Worm (Caenorhabditis elegans) whole organism, late embryonic: ENCODE measurements around the gene T02H6.6.

Source experiments
- ahr-1 ChIP-seq: sonication (generic microtip); optimal IDR thresholded peaks from 2 replicates; lab custom pipeline; 2016; ENCODE audit warnings: missing genetic modification characterization, missing compliant biosample characterization
- ceh-19 ChIP-seq: fragments of 200-800 bp; sonication (Bioruptor generic); optimal IDR thresholded peaks from 2 replicates; lab custom pipeline; 2018; ENCODE audit warnings: mild to moderate bottlenecking, missing genetic modification characterization, missing compliant biosample characterization
- ceh-30 ChIP-seq: fragments of 150-350 bp; optimal IDR thresholded peaks from 2 replicates; lab custom pipeline; 2014; ENCODE audit warnings: missing biosample characterization, missing genetic modification characterization
- ceh-31 ChIP-seq: sonication (generic microtip); optimal IDR thresholded peaks from 2 replicates; lab custom pipeline; 2016; ENCODE audit warnings: missing genetic modification characterization, missing compliant biosample characterization
- ceh-34 ChIP-seq: sonication (generic microtip); optimal IDR thresholded peaks from 2 replicates; lab custom pipeline; 2016; ENCODE audit warnings: mild to moderate bottlenecking, missing genetic modification characterization, missing compliant biosample characterization
- ceh-48 ChIP-seq: sonication (generic microtip); optimal IDR thresholded peaks from 2 replicates; lab custom pipeline; 2016; ENCODE audit warnings: missing genetic modification characterization, inconsistent platforms, missing compliant biosample characterization
- dmd-4 ChIP-seq: sonication (generic microtip); optimal IDR thresholded peaks from 2 replicates; lab custom pipeline; 2016; ENCODE audit warnings: borderline replicate concordance, missing genetic modification characterization, missing compliant biosample characterization
- dve-1 ChIP-seq: sonication (generic microtip); optimal IDR thresholded peaks from 2 replicates; lab custom pipeline; 2017; ENCODE audit warnings: antibody characterized with exemption, mild to moderate bottlenecking, missing genetic modification characterization, missing compliant biosample characterization
- elt-2 ChIP-seq: sonication (generic microtip); optimal IDR thresholded peaks from 2 replicates; lab custom pipeline; 2016; ENCODE audit warnings: missing genetic modification reagents, missing genetic modification characterization, missing compliant biosample characterization
- elt-4 ChIP-seq: sonication (generic microtip); optimal IDR thresholded peaks from 2 replicates; lab custom pipeline; 2016; ENCODE audit warnings: missing genetic modification characterization, missing compliant biosample characterization
- ets-4 ChIP-seq: sonication (generic microtip); optimal IDR thresholded peaks from 2 replicates; lab custom pipeline; 2016; ENCODE audit warnings: missing genetic modification characterization, missing compliant biosample characterization
- eyg-1 ChIP-seq: sonication (generic microtip); optimal IDR thresholded peaks from 2 replicates; lab custom pipeline; 2016; ENCODE audit warnings: missing genotype, missing genetic modification characterization, missing compliant biosample characterization
- fax-1 ChIP-seq: sonication (generic microtip); optimal IDR thresholded peaks from 2 replicates; lab custom pipeline; 2016; ENCODE audit warnings: missing genotype, missing genetic modification characterization, missing compliant biosample characterization
- fkh-6 ChIP-seq: sonication (generic microtip); optimal IDR thresholded peaks from 2 replicates; lab custom pipeline; 2016; ENCODE audit warnings: missing genetic modification characterization, missing compliant biosample characterization
- hlh-13 ChIP-seq: fragments of 200-800 bp; sonication (Bioruptor generic); optimal IDR thresholded peaks from 2 replicates; lab custom pipeline; 2018; ENCODE audit warnings: mild to moderate bottlenecking, missing genetic modification characterization, missing compliant biosample characterization
- hlh-15 ChIP-seq: sonication (generic microtip); optimal IDR thresholded peaks from 2 replicates; lab custom pipeline; 2016; ENCODE audit warnings: missing genetic modification characterization, missing compliant biosample characterization
- hlh-30 ChIP-seq: sonication (generic microtip); optimal IDR thresholded peaks from 2 replicates; lab custom pipeline; 2017; ENCODE audit warnings: antibody characterized with exemption, missing genetic modification characterization, missing compliant biosample characterization; ENCODE audit not compliant: insufficient read depth
- lim-6 ChIP-seq: sonication (generic microtip); optimal IDR thresholded peaks from 2 replicates; lab custom pipeline; 2016; ENCODE audit warnings: missing genetic modification characterization, missing compliant biosample characterization
- madf-2 ChIP-seq: sonication (generic microtip); optimal IDR thresholded peaks from 2 replicates; lab custom pipeline; 2017; ENCODE audit warnings: missing genetic modification characterization, missing compliant biosample characterization
- mec-3 ChIP-seq: sonication (generic microtip); optimal IDR thresholded peaks from 2 replicates; lab custom pipeline; 2016; ENCODE audit warnings: borderline replicate concordance, missing genetic modification characterization, missing compliant biosample characterization
- npax-4 ChIP-seq: sonication (generic microtip); optimal IDR thresholded peaks from 2 replicates; lab custom pipeline; 2016; ENCODE audit warnings: missing genetic modification characterization, missing compliant biosample characterization
- pag-3 ChIP-seq: sonication (generic microtip); optimal IDR thresholded peaks from 2 replicates; lab custom pipeline; 2016; ENCODE audit warnings: missing compliant biosample characterization, missing genetic modification characterization, borderline replicate concordance
- pat-9 ChIP-seq: fragments of 200-800 bp; sonication (Bioruptor generic); optimal IDR thresholded peaks from 2 replicates; lab custom pipeline; 2018; ENCODE audit warnings: mild to moderate bottlenecking, missing genetic modification characterization, moderate library complexity, missing compliant biosample characterization
- pha-2 ChIP-seq: sonication (generic microtip); optimal IDR thresholded peaks from 2 replicates; lab custom pipeline; 2017; ENCODE audit warnings: mild to moderate bottlenecking, missing genetic modification characterization, missing compliant biosample characterization
- ref-2 ChIP-seq: sonication (generic microtip); optimal IDR thresholded peaks from 2 replicates; lab custom pipeline; 2016; ENCODE audit warnings: missing genetic modification characterization, missing compliant biosample characterization
- rnt-1 ChIP-seq: sonication (generic microtip); optimal IDR thresholded peaks from 2 replicates; lab custom pipeline; 2016; ENCODE audit warnings: missing genetic modification characterization, missing compliant biosample characterization
- sdc-2 ChIP-seq: sonication (generic microtip); optimal IDR thresholded peaks from 2 replicates; lab custom pipeline; 2016; ENCODE audit warnings: missing genotype, missing genetic modification characterization, missing compliant biosample characterization
- sox-4 ChIP-seq: sonication (generic microtip); optimal IDR thresholded peaks from 2 replicates; lab custom pipeline; 2017; ENCODE audit warnings: mild to moderate bottlenecking, missing genetic modification characterization, inconsistent platforms, missing compliant biosample characterization
- unc-42 ChIP-seq: sonication (generic microtip); optimal IDR thresholded peaks from 2 replicates; lab custom pipeline; 2016; ENCODE audit warnings: missing genotype, missing genetic modification characterization, missing compliant biosample characterization
- ztf-16 ChIP-seq: sonication (generic microtip); optimal IDR thresholded peaks from 2 replicates; lab custom pipeline; 2017; ENCODE audit warnings: missing genetic modification characterization, missing compliant biosample characterization

The T02H6.6 gene

ce11 chrII:683467-683866, at the start of gene T02H6.6:
T02H6.6 (plus strand) TSS chrII:683767.
- no peak for TF ChIP-seq pag-3 (tag; lab: Kevin White, UChicago)
- no peak for TF ChIP-seq ceh-19
- TF ChIP-seq madf-2: no peak
- TF ChIP-seq rnt-1 (tag; lab: Kevin White, UChicago): no peak
- no peak for TF ChIP-seq hlh-15 (tag; lab: Kevin White, UChicago)
- TF ChIP-seq ceh-48 (tag; lab: Kevin White, UChicago): no peak
- TF ChIP-seq fkh-6 (tag; lab: Kevin White, UChicago): no peak
- TF ChIP-seq pat-9 (tag; lab: Kevin White, UChicago): no peak
- TF ChIP-seq fax-1 (tag; lab: Kevin White, UChicago): no peak
- TF ChIP-seq elt-2 (tag; lab: Kevin White, UChicago): no peak
- no peak for TF ChIP-seq pha-2 (tag; lab: Kevin White, UChicago)
- no peak for TF ChIP-seq dve-1
- TF ChIP-seq ceh-30 (tag; lab: Kevin White, UChicago): no peak
- TF ChIP-seq npax-4: no peak
- TF ChIP-seq lim-6 (tag; lab: Kevin White, UChicago): no peak

ce11 chrII:633984-634383, 49.6 kb upstream of the T02H6.6 start, which contains the start of gene T04B8.1:
T04B8.1 (plus strand) TSS chrII:634284.
- no peak for TF ChIP-seq sox-4 (tag; lab: Kevin White, UChicago)

- no peak for TF ChIP-seq dve-1
These were observed 44.1 kb upstream of the T02H6.6 start, which contains the start of gene K07E8.6 for ce11 chrII:639467-639866. K07E8.6 (minus strand) TSS chrII:639567.

ce11 chrII:643733-644132, 39.8 kb upstream of the T02H6.6 start:
- TF ChIP-seq dve-1 (peak; percentile 80), dmd-4 (tag; lab: Kevin White, UChicago) (no peak), npax-4 (no peak), pag-3 (tag; lab: Kevin White, UChicago) (no peak)

ce11 chrII:650321-651005, 33.1 kb upstream of the T02H6.6 start, which contains the start of the genes K07E8.7 and frpr-14:
K07E8.7 (minus strand) TSS chrII:650367.
frpr-14 (plus strand) TSS chrII:650955.
- TF ChIP-seq ceh-34 (tag; lab: Kevin White, UChicago): no peak
- TF ChIP-seq ets-4 (tag; lab: Kevin White, UChicago): no peak
- no peak for TF ChIP-seq ztf-16
- no peak for TF ChIP-seq ceh-31 (tag; lab: Kevin White, UChicago)
- TF ChIP-seq elt-4 (tag; lab: Kevin White, UChicago): no peak
- TF ChIP-seq unc-42 (tag; lab: Kevin White, UChicago): peak; percentile 27
- TF ChIP-seq hlh-13: no peak

DNA sequence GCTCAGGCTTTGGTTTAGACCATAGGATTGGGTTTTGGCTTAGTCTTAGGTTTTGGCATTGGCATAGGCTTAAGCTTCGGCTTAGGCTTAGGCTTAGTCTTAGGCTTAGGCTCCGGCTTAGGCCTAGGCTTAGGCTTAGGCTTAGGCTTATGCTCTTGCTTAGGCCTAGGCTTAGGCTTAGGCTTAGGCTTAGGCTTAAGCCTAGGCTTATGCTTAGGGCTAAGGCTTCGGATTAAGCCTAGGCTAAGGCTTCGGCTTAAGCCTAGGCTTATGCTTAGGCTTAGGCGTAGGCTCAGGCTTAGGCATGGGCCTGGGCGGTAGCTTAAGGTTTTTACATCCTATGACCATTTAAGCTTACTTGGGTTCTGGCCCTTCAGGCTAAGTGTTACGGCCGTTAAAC, 32.2 kb upstream of the T02H6.6 start:
- TF ChIP-seq ref-2 (tag; lab: Kevin White, UChicago): no peak
- TF ChIP-seq mec-3 (tag; lab: Kevin White, UChicago): peak; percentile 24
- TF ChIP-seq ahr-1 (tag; lab: Kevin White, UChicago): no peak
- no peak for TF ChIP-seq ceh-31 (tag; lab: Kevin White, UChicago)
- TF ChIP-seq madf-2: no peak
- TF ChIP-seq sdc-2 (tag; lab: Kevin White, UChicago): no peak
- TF ChIP-seq dve-1: peak; percentile 79
- TF ChIP-seq eyg-1 (tag; lab: Kevin White, UChicago): no peak
- no peak for TF ChIP-seq hlh-30 (tag; lab: Kevin White, UChicago)
- no peak for TF ChIP-seq hlh-13
- no peak for TF ChIP-seq lim-6 (tag; lab: Kevin White, UChicago)
- TF ChIP-seq npax-4: no peak
